Worm (Caenorhabditis elegans) whole organism, young adult: ENCODE data around the gene cpg-20.
"Not testable (repeated sequence)": the region's sequence is repeated elsewhere in the genome, so short reads cannot be mapped to it uniquely, and the experiment has no call there.

Source experiments
- K12H6.12 ChIP-seq: fragments of 200-800 bp; sonication (Bioruptor generic); optimal IDR thresholded peaks from 2 replicates; lab custom pipeline; 2018; ENCODE audit warnings: mild to moderate bottlenecking, missing genetic modification characterization, missing compliant biosample characterization
- ama-1 ChIP-seq, 3 experiments: fragments of 150-350 bp in 1 of 3; sonication (generic microtip) in 2 of 3; optimal IDR thresholded peaks; 2 replicates each; lab custom pipeline; 2014 to 2018; ENCODE audit warnings: missing biosample characterization in 2 of 3, missing genetic modification characterization in 2 of 3, missing genetic modification reagents in 2 of 3
- him-1 ChIP-seq: sonication (generic microtip); optimal IDR thresholded peaks from 2 replicates; lab custom pipeline; 2016; ENCODE audit warnings: missing genotype, missing genetic modification reagents, missing genetic modification characterization, missing compliant biosample characterization
- nfya-1 ChIP-seq: sonication (generic microtip); optimal IDR thresholded peaks from 2 replicates; lab custom pipeline; 2017; ENCODE audit warnings: antibody characterized with exemption, missing compliant biosample characterization, missing genetic modification characterization, borderline replicate concordance; ENCODE audit not compliant: insufficient read depth
- unc-62 ChIP-seq: fragments of 150-350 bp; optimal IDR thresholded peaks from 2 replicates; lab custom pipeline; 2014; ENCODE audit warnings: missing biosample characterization, missing genetic modification reagents, missing genetic modification characterization

DNA sequence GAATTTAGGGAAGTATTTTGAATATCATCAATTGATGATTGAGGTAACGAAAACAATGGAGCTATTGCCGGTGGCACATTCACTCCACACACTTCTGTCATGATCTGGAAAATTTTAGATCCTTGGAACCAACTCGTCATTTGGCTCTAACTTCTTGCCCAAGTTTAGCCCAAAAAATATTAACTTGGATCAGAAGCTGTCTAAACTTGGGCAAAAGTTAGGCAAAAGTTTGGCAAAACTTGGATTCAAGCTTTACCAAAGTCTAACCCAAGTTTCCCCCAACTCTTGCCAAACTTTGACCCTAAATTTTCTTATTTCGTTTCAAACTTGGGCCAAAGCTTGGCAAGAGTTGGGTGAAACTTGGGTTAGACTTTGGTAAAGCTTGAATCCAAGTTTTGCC lies 42.5 kb downstream of the cpg-20 start, which contains the start of gene pqn-22:
- not testable (repeated sequence) for TF ChIP-seq K12H6.12 (tag; lab: Kevin White, UChicago); unc-62 (GFP tag; lab: Kevin White, UChicago); him-1; nfya-1 (tag; lab: Kevin White, UChicago); ama-1 (optimal IDR thresholded peaks at IDR 0.05; lab: Kevin White, UChicago); ama-1 (GFP tag; optimal IDR thresholded peaks at IDR 0.05; lab: Kevin White, UChicago)
